Worm (Caenorhabditis elegans) whole organism, young adult: ENCODE results near the gene orc-4.

Experiments
- B0261.1 ChIP-seq: sonication (generic microtip); optimal IDR thresholded peaks from 2 replicates; lab custom pipeline; 2016; ENCODE audit warnings: mild to moderate bottlenecking, missing genetic modification characterization, moderate library complexity, missing compliant biosample characterization
- B0336.3 ChIP-seq: fragments of 200-800 bp; sonication (Bioruptor generic); IDR thresholded peaks from 2 replicates; pipeline ENCODE4 v1.3.6; 2022; ENCODE audit warnings: missing genetic modification characterization, missing compliant biosample characterization
- F23B12.7 ChIP-seq: sonication (generic microtip); optimal IDR thresholded peaks from 2 replicates; lab custom pipeline; 2017; ENCODE audit warnings: missing genetic modification characterization, mild to moderate bottlenecking, missing compliant biosample characterization, antibody characterized with exemption, moderate library complexity; ENCODE audit not compliant: insufficient read depth
- F49E8.2 ChIP-seq: sonication (generic microtip); optimal IDR thresholded peaks from 3 replicates; lab custom pipeline; 2017; ENCODE audit warnings: missing genetic modification characterization, mild to moderate bottlenecking, missing compliant biosample characterization, antibody characterized with exemption, moderate library complexity; ENCODE audit not compliant: insufficient read depth
- F52B5.7 ChIP-seq: sonication (generic microtip); optimal IDR thresholded peaks from 2 replicates; lab custom pipeline; 2016; ENCODE audit warnings: mild to moderate bottlenecking, missing genetic modification characterization, missing compliant biosample characterization
- F55B11.4 ChIP-seq: sonication (generic microtip); optimal IDR thresholded peaks from 2 replicates; lab custom pipeline; 2016; ENCODE audit warnings: missing compliant biosample characterization, missing genetic modification characterization, borderline replicate concordance; ENCODE audit not compliant: insufficient read depth
- K12H6.12 ChIP-seq: fragments of 200-800 bp; sonication (Bioruptor generic); optimal IDR thresholded peaks from 2 replicates; lab custom pipeline; 2018; ENCODE audit warnings: mild to moderate bottlenecking, missing genetic modification characterization, missing compliant biosample characterization
- T26A5.8 ChIP-seq: sonication (generic microtip); optimal IDR thresholded peaks from 2 replicates; lab custom pipeline; 2016; ENCODE audit warnings: missing genetic modification characterization, missing compliant biosample characterization
- Y67H2A.10 ChIP-seq: fragments of 200-800 bp; sonication (Bioruptor generic); conservative IDR thresholded peaks from 2 replicates; pipeline ENCODE4 v1.3.6; 2022; ENCODE audit warnings: missing genetic modification reagents, missing genetic modification characterization, missing compliant biosample characterization
- Y95B8A.8 ChIP-seq: fragments of 200-800 bp; sonication (Bioruptor generic); IDR thresholded peaks from 2 replicates; pipeline ENCODE4 v1.3.6; 2022; ENCODE audit warnings: missing genetic modification reagents, missing genetic modification characterization, missing compliant biosample characterization
- akir-1 ChIP-seq: fragments of 200-800 bp; sonication (Bioruptor generic); optimal IDR thresholded peaks from 2 replicates; lab custom pipeline; 2018; ENCODE audit warnings: mild to moderate bottlenecking, missing genetic modification characterization, moderate library complexity, missing compliant biosample characterization
- aptf-2 ChIP-seq: fragments of 200-800 bp; sonication (Bioruptor generic); conservative IDR thresholded peaks from 2 replicates; pipeline ENCODE4 v1.3.6; 2022; ENCODE audit warnings: missing genetic modification reagents, missing genetic modification characterization, missing compliant biosample characterization
- attf-5 ChIP-seq: fragments of 200-800 bp; sonication (Bioruptor generic); optimal IDR thresholded peaks from 2 replicates; lab custom pipeline; 2018; ENCODE audit warnings: mild to moderate bottlenecking, missing genetic modification characterization, missing compliant biosample characterization
- bed-1 ChIP-seq: fragments of 200-800 bp; sonication (Bioruptor generic); IDR thresholded peaks from 2 replicates; pipeline ENCODE4 v1.3.6; 2022; ENCODE audit warnings: missing genetic modification reagents, missing genetic modification characterization, missing compliant biosample characterization
- cebp-1 ChIP-seq, 2 experiments: fragments of 200-800 bp in 1 of 2; sonication (Bioruptor generic) in 1 of 2; sonication (generic microtip) in 1 of 2; IDR thresholded peaks in 1 of 2; optimal IDR thresholded peaks in 1 of 2; 2 replicates each; pipeline versions ENCODE4 v1.3.6 to Lab custom; 2017 to 2022; ENCODE audit warnings: missing compliant biosample characterization in 2 of 2, missing genetic modification characterization in 2 of 2, mild to moderate bottlenecking in 1 of 2, missing genetic modification reagents in 1 of 2, moderate library complexity in 1 of 2
- ceh-100 ChIP-seq: fragments of 200-800 bp; sonication (Bioruptor generic); IDR thresholded peaks from 2 replicates; pipeline ENCODE4 v1.3.6; 2022; ENCODE audit warnings: missing genetic modification reagents, missing genetic modification characterization, missing compliant biosample characterization
- ceh-91 ChIP-seq: fragments of 200-800 bp; sonication (Bioruptor generic); IDR thresholded peaks from 2 replicates; pipeline ENCODE4 v1.3.6; 2022; ENCODE audit warnings: missing genetic modification reagents, missing genetic modification characterization, missing compliant biosample characterization
- chd-7 ChIP-seq: sonication (generic microtip); optimal IDR thresholded peaks from 2 replicates; lab custom pipeline; 2016; ENCODE audit warnings: mild to moderate bottlenecking, missing genetic modification characterization, moderate library complexity, missing compliant biosample characterization
- dpl-1 ChIP-seq: fragments of 150-350 bp; optimal IDR thresholded peaks from 2 replicates; lab custom pipeline; 2014; ENCODE audit warnings: missing biosample characterization, missing genetic modification reagents, missing genetic modification characterization
- efl-1 ChIP-seq: fragments of 150-350 bp; optimal IDR thresholded peaks from 2 replicates; lab custom pipeline; 2014; ENCODE audit warnings: missing biosample characterization, missing genetic modification reagents, missing genetic modification characterization
- egl-44 ChIP-seq: fragments of 200-800 bp; sonication (Bioruptor generic); IDR thresholded peaks from 2 replicates; pipeline ENCODE4 v1.3.6; 2022; ENCODE audit warnings: missing genetic modification reagents, missing genetic modification characterization, missing compliant biosample characterization
- ekl-4 ChIP-seq: fragments of 200-800 bp; sonication (Bioruptor generic); IDR thresholded peaks from 2 replicates; pipeline ENCODE4 v1.3.6; 2022; ENCODE audit warnings: missing genetic modification reagents, missing genetic modification characterization, missing compliant biosample characterization
- hmg-1.2 ChIP-seq: fragments of 200-800 bp; sonication (Bioruptor generic); IDR thresholded peaks from 2 replicates; pipeline ENCODE4 v1.3.6; 2022; ENCODE audit warnings: missing genetic modification reagents, missing genetic modification characterization, missing compliant biosample characterization
- hsf-1 ChIP-seq: fragments of 200-800 bp; sonication (Bioruptor generic); IDR thresholded peaks from 2 replicates; pipeline ENCODE4 v1.3.6; 2022; ENCODE audit warnings: missing genetic modification reagents, missing genetic modification characterization, missing compliant biosample characterization
- lin-35 ChIP-seq, 3 experiments: fragments of 150-350 bp in 2 of 3; sonication (generic microtip) in 1 of 3; optimal IDR thresholded peaks; 2 replicates each; lab custom pipeline; 2014 to 2018; ENCODE audit warnings: missing biosample characterization in 3 of 3, missing genetic modification characterization in 3 of 3, missing genetic modification reagents in 3 of 3
- lin-54 ChIP-seq: fragments of 200-800 bp; sonication (Bioruptor generic); optimal IDR thresholded peaks from 2 replicates; lab custom pipeline; 2018; ENCODE audit warnings: mild to moderate bottlenecking, missing genetic modification characterization, missing compliant biosample characterization
- lir-1 ChIP-seq: fragments of 200-800 bp; sonication (Bioruptor generic); conservative IDR thresholded peaks from 2 replicates; pipeline ENCODE4 v1.3.6; 2022; ENCODE audit warnings: missing genetic modification reagents, missing genetic modification characterization, missing compliant biosample characterization
- madf-3 ChIP-seq: fragments of 200-800 bp; sonication (Bioruptor generic); IDR thresholded peaks from 2 replicates; pipeline ENCODE4 v1.3.6; 2022; ENCODE audit warnings: missing genetic modification reagents, missing genetic modification characterization, missing compliant biosample characterization
- madf-6 ChIP-seq: fragments of 200-800 bp; sonication (Bioruptor generic); IDR thresholded peaks from 2 replicates; pipeline ENCODE4 v1.3.6; 2022; ENCODE audit warnings: missing genetic modification reagents, missing genetic modification characterization, missing compliant biosample characterization
- mcd-1 ChIP-seq: fragments of 200-800 bp; sonication (Bioruptor generic); IDR thresholded peaks from 2 replicates; pipeline ENCODE4 v1.3.6; 2022; ENCODE audit warnings: missing genetic modification reagents, missing genetic modification characterization, missing compliant biosample characterization
- nhr-179 ChIP-seq: sonication (generic microtip); optimal IDR thresholded peaks from 2 replicates; lab custom pipeline; 2016; ENCODE audit warnings: mild to moderate bottlenecking, missing genetic modification characterization, missing compliant biosample characterization
- nhr-80 ChIP-seq: sonication (generic microtip); optimal IDR thresholded peaks from 2 replicates; lab custom pipeline; 2016; ENCODE audit warnings: missing genetic modification characterization, missing compliant biosample characterization
- pha-4 ChIP-seq: fragments of 150-350 bp; sonication (generic microtip); optimal IDR thresholded peaks from 2 replicates; lab custom pipeline; 2014; ENCODE audit warnings: missing biosample characterization, missing genetic modification reagents, missing genetic modification characterization
- rpc-1 ChIP-seq, 2 experiments: fragments of 150-350 bp in 1 of 2; sonication (generic microtip) in 1 of 2; optimal IDR thresholded peaks; 2 replicates each; lab custom pipeline; 2014 to 2018; ENCODE audit warnings: missing biosample characterization in 1 of 2, missing genetic modification characterization in 1 of 2, missing genetic modification reagents in 1 of 2, missing genotype in 1 of 2
- sdz-38 ChIP-seq: sonication (generic microtip); optimal IDR thresholded peaks from 2 replicates; lab custom pipeline; 2016; ENCODE audit warnings: missing genotype, missing genetic modification characterization, missing compliant biosample characterization
- snpc-3.4 ChIP-seq: sonication (generic microtip); optimal IDR thresholded peaks from 2 replicates; lab custom pipeline; 2017; ENCODE audit warnings: missing genetic modification characterization, mild to moderate bottlenecking, missing compliant biosample characterization, antibody characterized with exemption, moderate library complexity, missing genotype, missing genetic modification reagents
- somi-1 ChIP-seq: fragments of 200-800 bp; sonication (Bioruptor generic); optimal IDR thresholded peaks from 2 replicates; lab custom pipeline; 2018; ENCODE audit warnings: mild to moderate bottlenecking, missing genetic modification characterization, missing compliant biosample characterization
- tlf-1 ChIP-seq: fragments of 200-800 bp; sonication (Bioruptor generic); optimal IDR thresholded peaks from 2 replicates; lab custom pipeline; 2018; ENCODE audit warnings: mild to moderate bottlenecking, missing genetic modification characterization, missing compliant biosample characterization
- zfh-2 ChIP-seq: fragments of 200-800 bp; sonication (Bioruptor generic); conservative IDR thresholded peaks from 2 replicates; pipeline ENCODE4 v1.3.6; 2022; ENCODE audit warnings: missing genetic modification reagents, missing genetic modification characterization, missing compliant biosample characterization
- zim-3 ChIP-seq: sonication (generic microtip); optimal IDR thresholded peaks from 2 replicates; lab custom pipeline; 2017; ENCODE audit warnings: mild to moderate bottlenecking, missing genetic modification characterization, moderate library complexity, missing compliant biosample characterization
- ztf-18 ChIP-seq: sonication (generic microtip); optimal IDR thresholded peaks from 2 replicates; lab custom pipeline; 2016; ENCODE audit warnings: missing genotype, mild to moderate bottlenecking, missing genetic modification characterization, missing compliant biosample characterization
- ztf-22 ChIP-seq: fragments of 200-800 bp; sonication (Bioruptor generic); optimal IDR thresholded peaks from 2 replicates; lab custom pipeline; 2018; ENCODE audit warnings: mild to moderate bottlenecking, missing genetic modification characterization, moderate library complexity, missing compliant biosample characterization
- ztf-6 ChIP-seq: fragments of 200-800 bp; sonication (Bioruptor generic); IDR thresholded peaks from 2 replicates; pipeline ENCODE4 v1.3.6; 2022; ENCODE audit warnings: missing genetic modification reagents, missing genetic modification characterization, missing compliant biosample characterization

orc-4 gene

DNA sequence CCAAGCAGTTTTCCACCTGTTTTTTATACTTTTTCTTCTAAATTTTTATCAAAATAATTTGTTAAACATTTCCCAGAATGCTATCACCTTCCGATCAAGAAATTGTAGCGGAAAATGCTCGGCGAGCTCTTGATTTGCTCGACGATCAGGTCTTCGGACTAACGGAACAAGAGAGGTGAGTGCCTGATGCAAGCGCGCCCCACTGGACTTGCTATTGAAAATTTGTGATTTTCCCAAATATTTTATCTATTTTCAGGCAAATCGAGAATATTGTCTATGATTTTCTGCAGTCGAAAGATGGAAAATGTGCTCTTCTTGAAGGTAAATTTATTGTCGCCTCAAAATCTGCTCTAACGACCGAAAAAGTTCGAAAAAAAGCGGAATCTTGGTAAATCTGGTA is at the start of gene orc-4:
Gene orc-4, plus strand, starts transcription at position 77 of the 400 bp plus-strand sequence.
- 0 out of 2 replicates have a peak, but pooled peaks have one; percentile 33 for TF ChIP-seq Y95B8A.8 (GFP tag; lab: Robert Waterston, UW)
- no peak for TF ChIP-seq T26A5.8
- peak; percentile 75 for TF ChIP-seq mcd-1 (GFP tag; lab: Robert Waterston, UW)
- TF ChIP-seq F49E8.2 (tag; lab: Kevin White, UChicago) = peak; percentile 11
- TF ChIP-seq hsf-1 (GFP tag; lab: Robert Waterston, UW) = no peak

DNA sequence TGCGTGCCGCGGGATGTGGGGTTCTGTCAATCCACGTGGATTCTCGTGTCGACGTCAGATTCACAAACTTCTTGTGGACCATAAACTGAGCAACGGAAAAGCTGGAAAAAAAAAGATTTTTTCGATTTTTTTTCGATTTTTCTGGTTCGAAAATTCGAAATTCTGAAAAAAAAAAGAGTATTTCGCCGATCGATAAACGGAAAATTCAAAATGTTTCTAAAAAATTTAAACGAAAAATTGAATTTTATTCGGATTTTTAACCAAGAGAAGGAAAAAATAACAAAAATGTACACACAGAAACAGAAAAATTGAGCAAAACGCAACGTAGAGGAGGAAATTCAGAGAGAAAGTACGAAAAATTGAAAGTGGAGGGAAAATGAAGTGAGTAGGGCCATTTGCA is 49.6 kb upstream of the orc-4 start, which contains the start of gene Y39A1A.3:
Gene Y39A1A.3, minus strand, starts transcription at position 101 of the 400 bp plus-strand sequence.
- TF ChIP-seq ztf-22 (no peak), F23B12.7 (tag; lab: Kevin White, UChicago) (no peak), cebp-1 (GFP tag; IDR thresholded peaks at IDR 0.05; lab: Robert Waterston, UW) (no peak), cebp-1 (tag; optimal IDR thresholded peaks at IDR 0.05; lab: Kevin White, UChicago) (peak; percentile 14)

- TF ChIP-seq ztf-18 (tag; lab: Kevin White, UChicago) (peak; percentile 29), ekl-4 (GFP tag; lab: Robert Waterston, UW) (no peak), cebp-1 (GFP tag; IDR thresholded peaks at IDR 0.05; lab: Robert Waterston, UW) (peak; percentile 59; the same call in 1 of the 2 replicates), cebp-1 (tag; optimal IDR thresholded peaks at IDR 0.05; lab: Kevin White, UChicago) (peak; percentile 92), mcd-1 (GFP tag; lab: Robert Waterston, UW) (peak; percentile 70), nhr-179 (tag; lab: Kevin White, UChicago) (no peak), zim-3 (tag; lab: Kevin White, UChicago) (no peak), attf-5 (GFP tag; lab: Kevin White, UChicago) (peak; percentile 89), madf-3 (GFP tag; lab: Robert Waterston, UW) (no peak), sdz-38 (tag; lab: Kevin White, UChicago) (no peak), ceh-100 (0 out of 2 replicates have a peak, but pooled peaks have one; percentile 9), lin-54 (GFP tag; lab: Kevin White, UChicago) (peak; percentile 28), K12H6.12 (tag; lab: Kevin White, UChicago) (peak; percentile 29), B0261.1 (tag; lab: Kevin White, UChicago) (no peak), chd-7 (tag; lab: Kevin White, UChicago) (no peak), Y67H2A.10 (GFP tag; lab: Robert Waterston, UW) (no peak), hmg-1.2 (GFP tag; lab: Robert Waterston, UW) (peak; percentile 49; the same call in 1 of the 2 replicates), tlf-1 (no peak), dpl-1 (GFP tag; lab: Kevin White, UChicago) (no peak), F23B12.7 (tag; lab: Kevin White, UChicago) (peak; percentile 4), F55B11.4 (tag; lab: Kevin White, UChicago) (no peak), pha-4 (tag; lab: Kevin White, UChicago) (peak; percentile 32), rpc-1 (optimal IDR thresholded peaks at IDR 0.05; lab: Kevin White, UChicago) (no peak), rpc-1 (tag; optimal IDR thresholded peaks at IDR 0.05; lab: Kevin White, UChicago) (no peak), B0336.3 (GFP tag; lab: Robert Waterston, UW) (0 out of 2 replicates have a peak, but pooled peaks have one; percentile 28), aptf-2 (GFP tag; lab: Robert Waterston, UW) (no peak), F52B5.7 (tag; lab: Kevin White, UChicago) (no peak), ztf-6 (GFP tag; lab: Robert Waterston, UW) (no peak), egl-44 (GFP tag; lab: Robert Waterston, UW) (peak; percentile 32; the same call in 1 of the 2 replicates), nhr-80 (tag; lab: Kevin White, UChicago) (peak; percentile 70), efl-1 (no peak), madf-6 (GFP tag; lab: Robert Waterston, UW) (no peak), somi-1 (GFP tag; lab: Kevin White, UChicago) (no peak), snpc-3.4 (tag; lab: Kevin White, UChicago) (no peak), akir-1 (GFP tag; lab: Kevin White, UChicago) (no peak), zfh-2 (no peak), lir-1 (no peak), ceh-91 (no peak), lin-35 (GFP tag; optimal IDR thresholded peaks at IDR 0.05; lab: Kevin White, UChicago) (no peak), bed-1 (GFP tag; lab: Robert Waterston, UW) (no peak), hsf-1 (GFP tag; lab: Robert Waterston, UW) (no peak)
Measured at ce11 chrIII:10599699-10600098, 46.3 kb upstream of the orc-4 start.
